Worm (Caenorhabditis elegans) whole organism, young adult: ENCODE results near the gene cbp-1.

Experiments
- B0035.1 ChIP-seq: sonication (generic microtip); optimal IDR thresholded peaks from 2 replicates; lab custom pipeline; 2016; ENCODE audit warnings: missing genetic modification characterization, mild to moderate bottlenecking, missing compliant biosample characterization, missing genotype, missing genetic modification reagents
- C06A6.2 ChIP-seq: fragments of 200-800 bp; sonication (Bioruptor generic); conservative IDR thresholded peaks from 2 replicates; pipeline ENCODE4 v1.3.6; 2022; ENCODE audit warnings: missing genetic modification characterization, missing compliant biosample characterization
- F10E7.11 ChIP-seq: sonication (generic microtip); optimal IDR thresholded peaks from 2 replicates; lab custom pipeline; 2017; ENCODE audit warnings: mild to moderate bottlenecking, missing genetic modification characterization, moderate library complexity, missing compliant biosample characterization
- F22D6.2 ChIP-seq: sonication (generic microtip); optimal IDR thresholded peaks from 2 replicates; lab custom pipeline; 2016; ENCODE audit warnings: mild to moderate bottlenecking, missing genetic modification characterization, missing compliant biosample characterization
- F37B4.10 ChIP-seq: fragments of 200-800 bp; sonication (Bioruptor generic); IDR thresholded peaks from 2 replicates; pipeline ENCODE4 v1.3.6; 2022; ENCODE audit warnings: missing genetic modification characterization, missing compliant biosample characterization
- F52B5.7 ChIP-seq: sonication (generic microtip); optimal IDR thresholded peaks from 2 replicates; lab custom pipeline; 2016; ENCODE audit warnings: mild to moderate bottlenecking, missing genetic modification characterization, missing compliant biosample characterization
- F57C9.4 ChIP-seq: sonication (generic microtip); optimal IDR thresholded peaks from 2 replicates; lab custom pipeline; 2017; ENCODE audit warnings: mild to moderate bottlenecking, missing genetic modification characterization, missing compliant biosample characterization
- T07F8.4 ChIP-seq: sonication (generic microtip); optimal IDR thresholded peaks from 2 replicates; lab custom pipeline; 2016; ENCODE audit warnings: mild to moderate bottlenecking, missing genetic modification characterization, moderate library complexity, missing compliant biosample characterization
- T26A5.8 ChIP-seq: sonication (generic microtip); optimal IDR thresholded peaks from 2 replicates; lab custom pipeline; 2016; ENCODE audit warnings: missing genetic modification characterization, missing compliant biosample characterization
- Y53F4B.3 ChIP-seq: fragments of 200-800 bp; sonication (Bioruptor generic); IDR thresholded peaks from 2 replicates; pipeline ENCODE4 v1.3.6; 2022; ENCODE audit warnings: missing genetic modification reagents, missing genetic modification characterization, missing compliant biosample characterization
- Y53G8AR.9 ChIP-seq: fragments of 200-800 bp; sonication (Bioruptor generic); conservative IDR thresholded peaks from 2 replicates; pipeline ENCODE4 v1.3.6; 2022; ENCODE audit warnings: missing genetic modification reagents, missing genetic modification characterization, missing compliant biosample characterization
- Y67H2A.10 ChIP-seq: fragments of 200-800 bp; sonication (Bioruptor generic); conservative IDR thresholded peaks from 2 replicates; pipeline ENCODE4 v1.3.6; 2022; ENCODE audit warnings: missing genetic modification reagents, missing genetic modification characterization, missing compliant biosample characterization
- aptf-3 ChIP-seq: fragments of 200-800 bp; sonication (Bioruptor generic); IDR thresholded peaks from 2 replicates; pipeline ENCODE4 v1.3.6; 2022; ENCODE audit warnings: missing genetic modification characterization, missing compliant biosample characterization
- attf-3 ChIP-seq: fragments of 200-800 bp; sonication (Bioruptor generic); conservative IDR thresholded peaks from 2 replicates; pipeline ENCODE4 v1.3.6; 2022; ENCODE audit warnings: missing genetic modification reagents, missing genetic modification characterization, missing compliant biosample characterization
- ccch-3 ChIP-seq: fragments of 200-800 bp; sonication (Bioruptor generic); optimal IDR thresholded peaks from 2 replicates; lab custom pipeline; 2018; ENCODE audit warnings: mild to moderate bottlenecking, missing genetic modification characterization, missing compliant biosample characterization
- ceh-100 ChIP-seq: fragments of 200-800 bp; sonication (Bioruptor generic); IDR thresholded peaks from 2 replicates; pipeline ENCODE4 v1.3.6; 2022; ENCODE audit warnings: missing genetic modification reagents, missing genetic modification characterization, missing compliant biosample characterization
- ceh-40 ChIP-seq: fragments of 200-800 bp; sonication (Bioruptor generic); IDR thresholded peaks from 2 replicates; pipeline ENCODE4 v1.3.6; 2022; ENCODE audit warnings: missing genetic modification characterization, missing compliant biosample characterization
- ceh-79 ChIP-seq: sonication (generic microtip); optimal IDR thresholded peaks from 2 replicates; lab custom pipeline; 2017; ENCODE audit warnings: mild to moderate bottlenecking, missing genetic modification characterization, missing compliant biosample characterization
- chd-7 ChIP-seq: sonication (generic microtip); optimal IDR thresholded peaks from 2 replicates; lab custom pipeline; 2016; ENCODE audit warnings: mild to moderate bottlenecking, missing genetic modification characterization, moderate library complexity, missing compliant biosample characterization
- die-1 ChIP-seq: sonication (generic microtip); optimal IDR thresholded peaks from 2 replicates; lab custom pipeline; 2016; ENCODE audit warnings: missing genotype, mild to moderate bottlenecking, missing genetic modification characterization, missing compliant biosample characterization
- dox-1 ChIP-seq: fragments of 200-800 bp; sonication (Bioruptor generic); IDR thresholded peaks from 2 replicates; pipeline ENCODE4 v1.3.6; 2022; ENCODE audit warnings: missing genetic modification reagents, missing genetic modification characterization, missing compliant biosample characterization
- dpl-1 ChIP-seq: fragments of 150-350 bp; optimal IDR thresholded peaks from 2 replicates; lab custom pipeline; 2014; ENCODE audit warnings: missing biosample characterization, missing genetic modification reagents, missing genetic modification characterization
- efl-1 ChIP-seq: fragments of 150-350 bp; optimal IDR thresholded peaks from 2 replicates; lab custom pipeline; 2014; ENCODE audit warnings: missing biosample characterization, missing genetic modification reagents, missing genetic modification characterization
- egl-44 ChIP-seq: fragments of 200-800 bp; sonication (Bioruptor generic); IDR thresholded peaks from 2 replicates; pipeline ENCODE4 v1.3.6; 2022; ENCODE audit warnings: missing genetic modification reagents, missing genetic modification characterization, missing compliant biosample characterization
- egrh-3 ChIP-seq: fragments of 200-800 bp; sonication (Bioruptor generic); IDR thresholded peaks from 2 replicates; pipeline ENCODE4 v1.3.6; 2022; ENCODE audit warnings: missing genetic modification reagents, missing genetic modification characterization, missing compliant biosample characterization
- fkh-3 ChIP-seq: sonication (generic microtip); optimal IDR thresholded peaks from 2 replicates; lab custom pipeline; 2016; ENCODE audit warnings: mild to moderate bottlenecking, missing genetic modification characterization, missing compliant biosample characterization
- him-1 ChIP-seq: sonication (generic microtip); optimal IDR thresholded peaks from 2 replicates; lab custom pipeline; 2016; ENCODE audit warnings: missing genotype, missing genetic modification reagents, missing genetic modification characterization, missing compliant biosample characterization
- hlh-12 ChIP-seq: sonication (generic microtip); optimal IDR thresholded peaks from 2 replicates; lab custom pipeline; 2016; ENCODE audit warnings: missing genetic modification characterization, missing compliant biosample characterization
- hmg-1.2 ChIP-seq: fragments of 200-800 bp; sonication (Bioruptor generic); IDR thresholded peaks from 2 replicates; pipeline ENCODE4 v1.3.6; 2022; ENCODE audit warnings: missing genetic modification reagents, missing genetic modification characterization, missing compliant biosample characterization
- hmg-20 ChIP-seq: fragments of 200-800 bp; sonication (Bioruptor generic); IDR thresholded peaks from 2 replicates; pipeline ENCODE4 v1.3.6; 2022; ENCODE audit warnings: missing genetic modification reagents, missing genetic modification characterization, missing compliant biosample characterization
- hrde-1 ChIP-seq: sonication (generic microtip); optimal IDR thresholded peaks from 2 replicates; lab custom pipeline; 2016; ENCODE audit warnings: missing genetic modification characterization, mild to moderate bottlenecking, missing compliant biosample characterization, moderate library complexity, missing genotype, missing genetic modification reagents, borderline replicate concordance
- hsf-1 ChIP-seq: fragments of 200-800 bp; sonication (Bioruptor generic); IDR thresholded peaks from 2 replicates; pipeline ENCODE4 v1.3.6; 2022; ENCODE audit warnings: missing genetic modification reagents, missing genetic modification characterization, missing compliant biosample characterization
- lin-26 ChIP-seq: fragments of 200-800 bp; sonication (Bioruptor generic); IDR thresholded peaks from 2 replicates; pipeline ENCODE4 v1.3.6; 2022; ENCODE audit warnings: missing genetic modification reagents, missing genetic modification characterization, missing compliant biosample characterization
- mcd-1 ChIP-seq: fragments of 200-800 bp; sonication (Bioruptor generic); IDR thresholded peaks from 2 replicates; pipeline ENCODE4 v1.3.6; 2022; ENCODE audit warnings: missing genetic modification reagents, missing genetic modification characterization, missing compliant biosample characterization
- nfya-2 ChIP-seq: fragments of 200-800 bp; sonication (Bioruptor generic); IDR thresholded peaks from 2 replicates; pipeline ENCODE4 v1.3.6; 2022; ENCODE audit warnings: missing genetic modification reagents, missing genetic modification characterization, missing compliant biosample characterization
- nhr-120 ChIP-seq: fragments of 200-800 bp; sonication (Bioruptor generic); IDR thresholded peaks from 2 replicates; pipeline ENCODE4 v1.3.6; 2022; ENCODE audit warnings: missing genetic modification characterization, missing compliant biosample characterization
- nhr-80 ChIP-seq: sonication (generic microtip); optimal IDR thresholded peaks from 2 replicates; lab custom pipeline; 2016; ENCODE audit warnings: missing genetic modification characterization, missing compliant biosample characterization
- pha-4 ChIP-seq: fragments of 150-350 bp; sonication (generic microtip); optimal IDR thresholded peaks from 2 replicates; lab custom pipeline; 2014; ENCODE audit warnings: missing biosample characterization, missing genetic modification reagents, missing genetic modification characterization
- rcor-1 ChIP-seq: fragments of 200-800 bp; sonication (Bioruptor generic); IDR thresholded peaks from 2 replicates; pipeline ENCODE4 v1.3.6; 2022; ENCODE audit warnings: missing genetic modification reagents, missing genetic modification characterization, missing compliant biosample characterization
- rec-8 ChIP-seq, 2 experiments: sonication (generic microtip); optimal IDR thresholded peaks; 2 replicates each; lab custom pipeline; 2016; ENCODE audit warnings: mild to moderate bottlenecking in 2 of 2, missing genetic modification characterization in 2 of 2, missing genetic modification reagents in 2 of 2, missing genotype in 2 of 2, missing biosample characterization in 1 of 2, missing compliant biosample characterization in 1 of 2, moderate library complexity in 1 of 2
- sea-2 ChIP-seq: fragments of 200-800 bp; sonication (Bioruptor generic); IDR thresholded peaks from 2 replicates; pipeline ENCODE4 v1.3.6; 2022; ENCODE audit warnings: missing genetic modification characterization, missing compliant biosample characterization
- snpc-1.3 ChIP-seq: sonication (generic microtip); optimal IDR thresholded peaks from 2 replicates; lab custom pipeline; 2017; ENCODE audit warnings: missing genetic modification characterization, mild to moderate bottlenecking, missing compliant biosample characterization, antibody characterized with exemption, moderate library complexity, missing genotype, missing genetic modification reagents; ENCODE audit not compliant: insufficient read depth
- snpc-3.4 ChIP-seq: sonication (generic microtip); optimal IDR thresholded peaks from 2 replicates; lab custom pipeline; 2017; ENCODE audit warnings: missing genetic modification characterization, mild to moderate bottlenecking, missing compliant biosample characterization, antibody characterized with exemption, moderate library complexity, missing genotype, missing genetic modification reagents
- tbp1 ChIP-seq: fragments of 200-800 bp; sonication (Bioruptor generic); optimal IDR thresholded peaks from 2 replicates; lab custom pipeline; 2018; ENCODE audit warnings: mild to moderate bottlenecking, missing genetic modification characterization, missing compliant biosample characterization
- tlf-1 ChIP-seq: fragments of 200-800 bp; sonication (Bioruptor generic); optimal IDR thresholded peaks from 2 replicates; lab custom pipeline; 2018; ENCODE audit warnings: mild to moderate bottlenecking, missing genetic modification characterization, missing compliant biosample characterization
- unc-130 ChIP-seq: sonication (generic microtip); optimal IDR thresholded peaks from 2 replicates; lab custom pipeline; 2016; ENCODE audit warnings: missing genetic modification reagents, missing genetic modification characterization, missing compliant biosample characterization
- zim-3 ChIP-seq: sonication (generic microtip); optimal IDR thresholded peaks from 2 replicates; lab custom pipeline; 2017; ENCODE audit warnings: mild to moderate bottlenecking, missing genetic modification characterization, moderate library complexity, missing compliant biosample characterization
- ztf-22 ChIP-seq: fragments of 200-800 bp; sonication (Bioruptor generic); optimal IDR thresholded peaks from 2 replicates; lab custom pipeline; 2018; ENCODE audit warnings: mild to moderate bottlenecking, missing genetic modification characterization, moderate library complexity, missing compliant biosample characterization
- ztf-26 ChIP-seq: sonication (generic microtip); optimal IDR thresholded peaks from 2 replicates; lab custom pipeline; 2017; ENCODE audit warnings: missing genetic modification characterization, missing compliant biosample characterization
- ztf-28 ChIP-seq: fragments of 200-800 bp; sonication (Bioruptor generic); IDR thresholded peaks from 2 replicates; pipeline ENCODE4 v1.3.6; 2022; ENCODE audit warnings: missing genetic modification reagents, missing genetic modification characterization, missing compliant biosample characterization

The cbp-1 gene

ce11 chrIII:9760184-9760583, 6.1 kb upstream of the cbp-1 start (continued):
- TF ChIP-seq ztf-28, result no peak
- no peak for TF ChIP-seq efl-1 (GFP tag; lab: Kevin White, UChicago)
- no peak for TF ChIP-seq egrh-3 (GFP tag; lab: Robert Waterston, UW)
- no peak for TF ChIP-seq F22D6.2 (tag; lab: Kevin White, UChicago)
- no peak for TF ChIP-seq F57C9.4 (tag; lab: Kevin White, UChicago)
- TF ChIP-seq B0035.1, result no peak
- TF ChIP-seq aptf-3 (GFP tag; lab: Robert Waterston, UW), result no peak
- no peak for TF ChIP-seq zim-3 (tag; lab: Kevin White, UChicago)
- peak; percentile 46; the same call in 1 of the 2 replicates for TF ChIP-seq ceh-100 (GFP tag; lab: Robert Waterston, UW)
- TF ChIP-seq F10E7.11 (tag; lab: Kevin White, UChicago), result no peak
- peak; percentile 38; the same call in 1 of the 2 replicates for TF ChIP-seq lin-26 (GFP tag; lab: Robert Waterston, UW)
- TF ChIP-seq ceh-40 (GFP tag; lab: Robert Waterston, UW), result no peak
- no peak for TF ChIP-seq T26A5.8 (tag; lab: Kevin White, UChicago)
- 0 out of 2 replicates have a peak, but pooled peaks have one; percentile 18 for TF ChIP-seq Y53G8AR.9
- TF ChIP-seq egl-44 (GFP tag; lab: Robert Waterston, UW), result no peak
- TF ChIP-seq Y53F4B.3 (GFP tag; lab: Robert Waterston, UW), result no peak
- no peak for TF ChIP-seq him-1 (tag; lab: Kevin White, UChicago)
- no peak for TF ChIP-seq nhr-120 (GFP tag; lab: Robert Waterston, UW)
- no peak for TF ChIP-seq chd-7 (tag; lab: Kevin White, UChicago)
- TF ChIP-seq ztf-26, result no peak
- TF ChIP-seq nfya-2 (GFP tag; lab: Robert Waterston, UW), result no peak
- no peak for TF ChIP-seq hlh-12 (tag; lab: Kevin White, UChicago)
- TF ChIP-seq unc-130 (GFP tag; lab: Kevin White, UChicago), result no peak
- no peak for TF ChIP-seq dox-1 (GFP tag; lab: Robert Waterston, UW)
- no peak for TF ChIP-seq rcor-1 (GFP tag; lab: Robert Waterston, UW)
- TF ChIP-seq hmg-20, result no peak
- peak; percentile 15; the same call in 1 of the 2 replicates for TF ChIP-seq hmg-1.2 (GFP tag; lab: Robert Waterston, UW)
- no peak for TF ChIP-seq Y67H2A.10
- TF ChIP-seq hrde-1 (tag; lab: Kevin White, UChicago), result peak; percentile 75
- 0 out of 2 replicates have a peak, but pooled peaks have one; percentile 58 for TF ChIP-seq hsf-1
- TF ChIP-seq snpc-1.3 (tag; lab: Kevin White, UChicago), result no peak
- no peak for TF ChIP-seq nhr-80 (tag; lab: Kevin White, UChicago)
- no peak for TF ChIP-seq T07F8.4 (tag; lab: Kevin White, UChicago)
- no peak for TF ChIP-seq sea-2 (GFP tag; lab: Robert Waterston, UW)
- no peak for TF ChIP-seq ztf-22 (GFP tag; lab: Kevin White, UChicago)
- TF ChIP-seq die-1 (tag; lab: Kevin White, UChicago), result no peak
- no peak for TF ChIP-seq rec-8 (tag; optimal IDR thresholded peaks at IDR 0.05; lab: Kevin White, UChicago)
- TF ChIP-seq pha-4 (tag; lab: Kevin White, UChicago), result no peak
- TF ChIP-seq mcd-1 (GFP tag; lab: Robert Waterston, UW), result no peak
- no peak for TF ChIP-seq F37B4.10
- TF ChIP-seq attf-3 (GFP tag; lab: Robert Waterston, UW), result no peak
- no peak for TF ChIP-seq C06A6.2 (GFP tag; lab: Robert Waterston, UW)
- TF ChIP-seq fkh-3 (tag; lab: Kevin White, UChicago), result no peak
- TF ChIP-seq tlf-1, result no peak
- no peak for TF ChIP-seq tbp1 (GFP tag; lab: Kevin White, UChicago)
- TF ChIP-seq ccch-3 (GFP tag; lab: Kevin White, UChicago), result no peak
- TF ChIP-seq ceh-79 (tag; lab: Kevin White, UChicago), result peak; percentile 47
- TF ChIP-seq snpc-3.4 (tag; lab: Kevin White, UChicago), result no peak
- no peak for TF ChIP-seq F52B5.7 (tag; lab: Kevin White, UChicago)
- TF ChIP-seq dpl-1 (GFP tag; lab: Kevin White, UChicago), result no peak
